Fruit fly (Drosophila melanogaster) whole organism: ENCODE results near the gene CG9692.

Source experiments
- CG8478 ChIP-seq: fragments of >200 bp; optimal IDR thresholded peaks from 2 replicates; lab custom pipeline; 2018; ENCODE audit warnings: inconsistent platforms
- Dll ChIP-seq: fragments of >200 bp; optimal IDR thresholded peaks from 2 replicates; lab custom pipeline; 2017
- EcR ChIP-seq, 2 experiments: fragments of >200 bp; optimal IDR thresholded peaks; 2 replicates each; lab custom pipeline; 2017; ENCODE audit warnings: missing biosample characterization in 2 of 2, missing genetic modification characterization in 2 of 2, missing genetic modification reagents in 2 of 2
- pan ChIP-seq: fragments of >200 bp; optimal IDR thresholded peaks from 2 replicates; lab custom pipeline; 2017
- psq ChIP-seq: fragments of >200 bp; optimal IDR thresholded peaks from 2 replicates; lab custom pipeline; 2017
- usp ChIP-seq: fragments of >200 bp; optimal IDR thresholded peaks from 2 replicates; lab custom pipeline; 2017; ENCODE audit warnings: missing biosample characterization, missing genetic modification characterization, mixed read lengths

The CG9692 gene

dm6 chr3L:16699292-16700026, 5.3 kb upstream of the CG9692 start:
- TF ChIP-seq psq (lab: Kevin White, UChicago): no peak
- no peak for TF ChIP-seq Dll (lab: Kevin White, UChicago)
- no peak for TF ChIP-seq CG8478
- TF ChIP-seq usp (GFP tag; lab: Kevin White, UChicago): no peak
- TF ChIP-seq EcR (GFP tag; optimal IDR thresholded peaks at IDR 0.05; lab: Kevin White, UChicago): no peak
- TF ChIP-seq pan (lab: Kevin White, UChicago): no peak

DNA sequence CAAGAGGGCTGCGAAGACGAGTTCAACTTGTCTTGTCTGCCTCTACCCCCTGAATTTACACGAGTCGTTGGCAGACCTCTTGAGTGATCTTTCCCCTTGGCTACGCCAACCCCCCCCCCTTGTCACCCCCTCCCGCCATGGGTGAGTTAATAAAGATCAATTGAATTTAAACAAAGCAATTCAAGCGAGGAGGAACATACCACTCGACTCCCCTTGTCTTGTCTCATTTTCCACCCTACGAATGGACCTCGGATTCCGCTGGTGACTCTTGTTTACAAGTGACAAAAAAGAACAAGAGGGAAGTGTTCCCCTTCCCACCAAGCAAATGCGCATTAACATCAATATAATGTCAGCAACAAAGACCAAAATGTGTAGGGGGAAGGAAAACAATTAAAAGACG, 1.9 kb upstream of the CG9692 start:
- TF ChIP-seq usp (GFP tag; lab: Kevin White, UChicago) (no peak), EcR (GFP tag; optimal IDR thresholded peaks at IDR 0.05; lab: Kevin White, UChicago) (no peak), CG8478 (no peak), pan (lab: Kevin White, UChicago) (no peak), Dll (lab: Kevin White, UChicago) (no peak), psq (lab: Kevin White, UChicago) (no peak)

- TF ChIP-seq usp (GFP tag; lab: Kevin White, UChicago): no peak
- no peak for TF ChIP-seq Dll (lab: Kevin White, UChicago)
- no peak for TF ChIP-seq psq (lab: Kevin White, UChicago)
- TF ChIP-seq EcR (GFP tag; optimal IDR thresholded peaks at IDR 0.05; lab: Kevin White, UChicago): no peak
- TF ChIP-seq CG8478: no peak
- no peak for TF ChIP-seq pan (lab: Kevin White, UChicago)
Measured at dm6 chr3L:16704251-16704650, 522 bp upstream of the CG9692 start.

dm6 chr3L:16705630-16706029, 857 bp downstream of the CG9692 start:
- TF ChIP-seq Dll (lab: Kevin White, UChicago): no peak
- TF ChIP-seq usp (GFP tag; lab: Kevin White, UChicago): no peak
- no peak for TF ChIP-seq EcR (GFP tag; optimal IDR thresholded peaks at IDR 0.05; lab: Kevin White, UChicago)
- TF ChIP-seq pan (lab: Kevin White, UChicago): no peak
- TF ChIP-seq CG8478: no peak
- no peak for TF ChIP-seq psq (lab: Kevin White, UChicago)

DNA sequence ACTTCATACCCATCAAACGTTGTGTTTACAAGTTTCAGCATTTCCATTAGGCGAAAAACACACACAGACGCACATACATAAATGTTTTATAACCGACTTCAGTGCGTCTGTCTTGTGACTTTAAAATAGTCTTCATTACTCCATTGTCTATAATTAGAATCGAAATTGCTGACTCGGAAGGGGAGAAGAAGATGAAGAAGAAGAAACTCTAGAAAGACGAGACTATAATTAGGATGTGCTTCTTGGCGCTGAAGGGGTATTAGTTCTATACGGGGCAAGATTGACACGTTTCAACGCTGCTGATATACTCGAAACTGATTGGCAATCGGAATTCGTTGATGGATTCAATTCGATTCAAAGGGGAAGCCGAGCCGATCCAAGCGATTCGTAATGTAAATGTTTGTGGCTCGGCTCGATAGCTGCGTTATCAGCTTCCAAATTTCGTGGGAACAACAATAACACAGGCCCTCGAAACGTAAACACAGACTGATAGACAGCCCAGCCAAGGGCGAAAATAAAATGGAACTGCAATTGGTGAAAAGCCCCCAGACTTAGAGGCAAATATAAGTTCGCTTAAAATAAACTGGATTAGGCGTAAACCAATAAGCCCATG, 4.1 kb downstream of the CG9692 start:
- no peak for TF ChIP-seq Dll (lab: Kevin White, UChicago)
- no peak for TF ChIP-seq usp (GFP tag; lab: Kevin White, UChicago)
- no peak for TF ChIP-seq EcR (GFP tag; optimal IDR thresholded peaks at IDR 0.05; lab: Kevin White, UChicago)
- no peak for TF ChIP-seq pan (lab: Kevin White, UChicago)
- no peak for TF ChIP-seq CG8478
- TF ChIP-seq psq (lab: Kevin White, UChicago): no peak

DNA sequence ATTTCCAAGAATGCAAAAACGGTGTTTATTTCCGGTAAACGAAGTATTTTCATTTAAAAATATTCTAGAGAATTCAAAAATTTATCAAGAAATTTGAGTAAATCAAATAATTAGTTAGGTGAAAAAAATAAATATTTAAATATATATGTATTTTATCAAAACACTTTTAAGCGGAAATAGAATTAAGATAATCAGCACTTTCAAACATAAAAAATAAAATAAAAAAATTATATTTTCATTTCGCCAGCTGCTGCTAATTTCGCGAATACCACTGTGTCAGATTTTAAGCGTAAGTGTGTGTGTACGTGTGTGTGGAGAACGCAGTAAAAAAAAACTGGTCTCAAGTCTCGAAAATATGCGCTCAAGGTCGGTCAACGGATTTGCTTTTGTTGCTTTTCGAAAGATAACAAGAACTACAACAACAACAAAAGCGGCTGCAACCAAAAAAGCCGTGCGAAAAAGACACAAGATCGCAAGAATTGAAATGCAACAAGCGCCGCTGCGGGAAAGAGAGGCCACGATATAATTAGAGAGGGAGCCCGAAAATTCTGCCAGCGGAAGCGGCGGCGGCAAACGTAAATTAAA, 5.0 kb downstream of the CG9692 start:
- TF ChIP-seq Dll (lab: Kevin White, UChicago) (no peak), CG8478 (no peak), usp (GFP tag; lab: Kevin White, UChicago) (no peak), psq (lab: Kevin White, UChicago) (no peak), EcR (GFP tag; optimal IDR thresholded peaks at IDR 0.05; lab: Kevin White, UChicago) (no peak), pan (lab: Kevin White, UChicago) (no peak)

DNA sequence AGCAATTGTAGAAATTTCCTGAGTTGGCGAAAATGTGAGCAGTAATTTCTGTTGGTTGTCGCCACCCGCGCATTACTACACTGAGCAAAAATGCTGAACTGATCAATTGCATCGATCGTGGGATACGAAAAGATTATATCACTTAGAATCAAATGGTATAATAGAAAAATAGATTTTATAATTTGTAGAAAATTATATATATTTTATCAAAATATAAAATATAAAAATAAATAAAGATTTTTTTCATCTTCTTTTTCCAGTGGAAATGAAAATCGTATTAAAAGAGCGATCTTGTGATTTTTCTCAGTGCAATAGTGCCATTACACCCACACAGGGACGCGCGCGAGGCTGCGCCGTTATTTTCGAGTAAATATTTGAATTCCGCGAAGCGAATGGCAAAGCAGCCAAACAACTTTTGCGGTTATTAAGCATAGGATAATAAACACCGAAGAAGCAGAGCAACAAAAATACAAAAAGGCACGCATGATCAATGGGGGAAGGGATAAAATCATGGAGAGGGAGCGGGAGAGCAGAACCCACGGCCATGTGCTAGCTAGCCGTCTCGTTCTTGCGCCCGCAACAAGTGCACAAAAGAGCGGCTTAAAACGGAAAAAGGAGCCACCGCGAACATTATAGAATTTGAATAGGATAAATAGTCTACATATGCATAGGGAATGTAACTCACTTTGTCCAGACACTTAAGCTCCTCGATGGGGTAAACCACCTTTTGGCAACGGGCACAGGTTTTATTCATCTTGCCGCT, 5.7 kb downstream of the CG9692 start:
- no peak for TF ChIP-seq usp (GFP tag; lab: Kevin White, UChicago)

DNA sequence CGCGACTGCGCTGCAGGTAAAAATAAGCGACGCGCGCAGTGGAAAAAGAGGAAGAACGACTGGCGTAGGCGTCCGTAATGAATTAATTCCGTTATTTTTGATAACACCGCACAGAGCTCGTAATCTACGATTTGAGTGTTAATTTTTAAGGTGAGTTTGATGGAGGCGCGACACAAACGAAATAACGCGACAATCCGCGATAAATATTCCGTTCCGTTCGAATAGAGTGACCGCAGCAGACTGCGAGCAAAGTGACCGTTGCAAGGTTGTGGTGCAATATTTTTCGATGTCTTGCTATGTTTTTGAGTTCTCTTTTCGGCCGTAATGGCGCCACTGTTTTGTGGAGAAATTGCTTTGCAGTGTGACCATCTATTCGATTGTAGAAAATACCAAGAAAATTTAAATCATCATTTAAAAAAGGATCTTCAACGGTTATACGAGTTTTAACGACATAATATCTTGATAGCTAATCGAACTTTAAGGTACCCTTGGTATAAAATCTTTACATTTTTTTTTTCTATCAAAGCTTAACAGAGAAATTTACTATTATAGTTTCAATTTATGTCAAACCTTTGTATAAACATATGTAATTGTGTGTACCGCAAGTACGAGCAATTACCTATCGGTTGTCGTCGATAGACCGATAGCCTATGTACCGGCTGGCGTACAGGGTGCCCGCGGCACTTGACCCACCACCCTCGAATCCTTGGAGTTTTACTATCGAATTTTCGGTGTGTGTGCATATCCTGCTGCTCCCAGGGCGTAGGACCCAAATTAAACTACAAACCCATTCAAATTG, 6.9 kb downstream of the CG9692 start, which contains the start of the genes CG43954, Lasp and Dab:
TSS of gene CG43954 (minus strand) at position 248 of the 799 bp plus-strand sequence.
TSS of gene Lasp (minus strand) at position 248 of the 799 bp plus-strand sequence.
TSS of gene Dab (plus strand) at position 697 of the 799 bp plus-strand sequence.
- TF ChIP-seq psq (lab: Kevin White, UChicago): no peak
- no peak for TF ChIP-seq CG8478
- no peak for TF ChIP-seq Dll (lab: Kevin White, UChicago)
- no peak for TF ChIP-seq pan (lab: Kevin White, UChicago)
- TF ChIP-seq EcR (GFP tag; optimal IDR thresholded peaks at IDR 0.05; lab: Kevin White, UChicago): no peak
- TF ChIP-seq usp (GFP tag; lab: Kevin White, UChicago): no peak

- TF ChIP-seq EcR (GFP tag; optimal IDR thresholded peaks at IDR 0.05; lab: Kevin White, UChicago): no peak
- no peak for TF ChIP-seq pan (lab: Kevin White, UChicago)
- no peak for TF ChIP-seq psq (lab: Kevin White, UChicago)
- TF ChIP-seq usp (GFP tag; lab: Kevin White, UChicago): no peak
- no peak for TF ChIP-seq Dll (lab: Kevin White, UChicago)
Measured at dm6 chr3L:16712371-16712770, 7.6 kb downstream of the CG9692 start.

- peak; percentile 19 for TF ChIP-seq Dll (lab: Kevin White, UChicago)
- TF ChIP-seq usp (GFP tag; lab: Kevin White, UChicago): no peak
Measured at dm6 chr3L:16713446-16714192, 8.8 kb downstream of the CG9692 start.
